Fruit fly (Drosophila melanogaster): ENCODE measurements around the gene CG44325.

Gene CG44325

DNA sequence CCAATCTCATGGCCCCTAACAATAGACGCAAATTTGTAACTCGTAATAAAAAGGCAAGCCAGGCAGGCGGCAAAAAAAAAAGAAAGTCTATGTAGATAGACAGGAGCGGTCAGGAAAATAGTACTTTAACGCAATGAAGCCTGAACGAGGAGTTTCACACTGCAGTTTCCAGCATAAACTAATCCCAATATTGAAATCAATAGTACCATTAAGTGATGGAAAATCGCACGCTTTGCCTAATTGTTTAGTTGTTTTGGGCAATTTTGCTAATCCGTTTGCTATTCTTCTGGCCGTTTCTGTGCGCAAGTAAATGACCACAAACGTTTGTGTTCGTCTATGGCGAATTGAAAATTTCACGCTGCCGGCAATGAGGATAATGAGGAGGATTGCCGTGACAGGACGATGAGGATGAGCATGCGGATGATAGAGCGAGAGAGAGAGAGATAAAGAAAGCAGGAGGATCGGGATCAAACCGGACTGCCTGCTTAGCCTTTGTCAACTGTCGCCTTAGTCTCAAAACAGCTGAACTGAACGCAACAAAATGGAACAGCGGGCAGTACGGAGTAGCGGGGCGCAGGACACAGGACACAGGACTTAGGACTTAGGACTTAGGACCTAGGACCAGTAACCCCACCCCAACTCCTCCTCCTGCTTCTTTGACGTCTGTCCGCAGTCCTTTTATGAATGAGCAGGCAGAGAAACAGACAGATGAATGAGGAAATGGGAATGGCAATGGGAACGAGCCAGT, 49.1 kb upstream of the CG44325 start (continued):
- TF ChIP-seq CG16813 (GFP tag; IDR thresholded peaks at IDR 0.05; ENCODE audit: partially characterized antibody) (no peak), dmrt11E (tag; optimal IDR thresholded peaks at IDR 0.05) (no peak), hbn (GFP tag; IDR thresholded peaks at IDR 0.05; ENCODE audit: partially characterized antibody) (no peak), tup (GFP tag; optimal IDR thresholded peaks at IDR 0.05) (no peak), Drgx (GFP tag; IDR thresholded peaks at IDR 0.05) (0 out of 2 replicates have a peak, but pooled peaks have one; percentile 12), ken (GFP tag; IDR thresholded peaks at IDR 0.05) (peak; percentile 7; the same call in 1 of the 3 replicates), slbo (GFP tag; IDR thresholded peaks at IDR 0.05) (0 out of 2 replicates have a peak, but pooled peaks have one; percentile 33), CG2129 (GFP tag; IDR thresholded peaks at IDR 0.05; ENCODE audit: partially characterized antibody) (no peak), mam (GFP tag; optimal IDR thresholded peaks at IDR 0.05) (peak; percentile 11), CG9932 (GFP tag; IDR thresholded peaks at IDR 0.05) (no peak), CG1603 (tag; optimal IDR thresholded peaks at IDR 0.05) (peak; percentile 45), stc (GFP tag; IDR thresholded peaks at IDR 0.05) (no peak), CG10979 (tag; optimal IDR thresholded peaks at IDR 0.05) (peak; percentile 19), Ets65A (GFP tag) (peak; percentile 27), Oli (tag; optimal IDR thresholded peaks at IDR 0.05) (peak; percentile 33), Kr (GFP tag; optimal IDR thresholded peaks at IDR 0.05) (peak; percentile 56), nerfin-1 (tag; optimal IDR thresholded peaks at IDR 0.05) (peak; percentile 13), Sin3A (optimal IDR thresholded peaks at IDR 0.05) (no peak), CG15479 (GFP tag; optimal IDR thresholded peaks at IDR 0.05) (peak; percentile 67), Six4 (GFP tag; optimal IDR thresholded peaks at IDR 0.05) (no peak), kay (GFP tag; optimal IDR thresholded peaks at IDR 0.05) (no peak), az2 (GFP tag; optimal IDR thresholded peaks at IDR 0.05) (peak; percentile 2), Sox102F (GFP tag; optimal IDR thresholded peaks at IDR 0.05) (peak; percentile 37), Xbp1 (GFP tag; optimal IDR thresholded peaks at IDR 0.05) (peak; percentile 2), pfk (GFP tag; optimal IDR thresholded peaks at IDR 0.05) (no peak), Mes4 (GFP tag; optimal IDR thresholded peaks at IDR 0.05) (no peak), Doc3 (GFP tag; IDR thresholded peaks at IDR 0.05; ENCODE audit: partially characterized antibody) (0 out of 3 replicates have a peak, but pooled peaks have one; percentile 18), fd3F (GFP tag; optimal IDR thresholded peaks at IDR 0.05) (no peak), PHDP (tag; optimal IDR thresholded peaks at IDR 0.05) (peak; percentile 6), CG2678 (tag; optimal IDR thresholded peaks at IDR 0.05) (peak; percentile 37), ind (GFP tag; optimal IDR thresholded peaks at IDR 0.05) (peak; percentile 11), CG6689 (GFP tag; IDR thresholded peaks at IDR 0.05) (peak; percentile 38), esg (GFP tag; conservative IDR thresholded peaks at IDR 0.05) (0 out of 2 replicates have a peak, but pooled peaks have one; percentile 12), h (optimal IDR thresholded peaks at IDR 0.05) (no peak), CoRest (tag; optimal IDR thresholded peaks at IDR 0.05) (peak; percentile 2), Dad (GFP tag; optimal IDR thresholded peaks at IDR 0.05) (no peak), Ptx1 (GFP tag; IDR thresholded peaks at IDR 0.05) (peak; percentile 38; the same call in 1 of the 2 replicates), D (optimal IDR thresholded peaks at IDR 0.05) (peak; percentile 85), D (GFP tag; optimal IDR thresholded peaks at IDR 0.05) (no peak), grau (tag; optimal IDR thresholded peaks at IDR 0.05) (peak; percentile 5), Hr39 (optimal IDR thresholded peaks at IDR 0.05) (no peak), insv (GFP tag; optimal IDR thresholded peaks at IDR 0.05) (peak in 1 of 2 experiments; percentile 47), CG17912 (GFP tag; optimal IDR thresholded peaks at IDR 0.05) (no peak), Tbp (GFP tag; optimal IDR thresholded peaks at IDR 0.05) (no peak), Nf-YC (tag; optimal IDR thresholded peaks at IDR 0.05) (no peak), pita (GFP tag; optimal IDR thresholded peaks at IDR 0.05) (no peak), CG30403 (GFP tag; optimal IDR thresholded peaks at IDR 0.05) (peak; percentile 30), jing (GFP tag; optimal IDR thresholded peaks at IDR 0.05) (no peak), CG7786 (GFP tag; optimal IDR thresholded peaks at IDR 0.05) (peak; percentile 1), lab (GFP tag; optimal IDR thresholded peaks at IDR 0.05) (peak; percentile 47)

Measured in whole organism, embryonic.